Fruit fly (Drosophila melanogaster) whole organism, wandering third instar larva: ENCODE measurements around the gene CG7728.
A peak's percentile ranks its signal among the peaks of the same experiment; 100 is the strongest.

ENCODE experiments used
- Abd-B ChIP-seq: fragments of >200 bp; optimal IDR thresholded peaks from 2 replicates; lab custom pipeline; 2017; ENCODE audit warnings: missing biosample characterization, missing genetic modification characterization
- CG32264 ChIP-seq: fragments of 200-800 bp; sonication (Bioruptor generic); optimal IDR thresholded peaks from 2 replicates; lab custom pipeline; 2016; ENCODE audit warnings: missing biosample characterization, missing genetic modification characterization
- CG9705 ChIP-seq: fragments of 200-800 bp; sonication (Bioruptor generic); optimal IDR thresholded peaks from 2 replicates; lab custom pipeline; 2018; ENCODE audit warnings: missing biosample characterization, mild to moderate bottlenecking, missing genetic modification characterization
- CrebA ChIP-seq: fragments of 200-800 bp; sonication (Bioruptor generic); optimal IDR thresholded peaks from 2 replicates; lab custom pipeline; 2016; ENCODE audit warnings: missing biosample characterization, mild to moderate bottlenecking, missing genetic modification characterization, borderline replicate concordance
- Dfd ChIP-seq: fragments of >200 bp; optimal IDR thresholded peaks from 2 replicates; lab custom pipeline; 2017; ENCODE audit warnings: missing biosample characterization, missing genetic modification characterization
- Dif ChIP-seq: fragments of 200-275, 200-300 bp; sonication (Bioruptor generic); optimal IDR thresholded peaks from 2 replicates; lab custom pipeline; 2018; ENCODE audit warnings: missing biosample characterization, missing genetic modification characterization; ENCODE audit not compliant: partially characterized antibody
- GATAd ChIP-seq: sonication (Bioruptor generic); optimal IDR thresholded peaks from 2 replicates; lab custom pipeline; 2016; ENCODE audit warnings: missing biosample characterization, missing genetic modification characterization
- HLH106 ChIP-seq: fragments of 200-800 bp; optimal IDR thresholded peaks from 3 replicates; lab custom pipeline; 2019; ENCODE audit warnings: missing biosample characterization, mild to moderate bottlenecking, missing genetic modification characterization, moderate library complexity
- Hnf4 ChIP-seq: fragments of 200-800 bp; sonication (Bioruptor generic); optimal IDR thresholded peaks from 2 replicates; lab custom pipeline; 2016; ENCODE audit warnings: missing biosample characterization, mild to moderate bottlenecking, missing genetic modification characterization
- Hr78 ChIP-seq: fragments of >200 bp; optimal IDR thresholded peaks from 2 replicates; lab custom pipeline; 2017; ENCODE audit warnings: missing biosample characterization, missing genetic modification characterization
- Hr83 ChIP-seq: fragments of 200-300 bp; sonication (Bioruptor generic); optimal IDR thresholded peaks from 2 replicates; lab custom pipeline; 2016; ENCODE audit warnings: missing biosample characterization, mild to moderate bottlenecking, missing genetic modification characterization, moderate library complexity; ENCODE audit not compliant: poor library complexity, severe bottlenecking
- Jra ChIP-seq: sonication (Bioruptor generic); optimal IDR thresholded peaks from 2 replicates; lab custom pipeline; 2016; ENCODE audit warnings: missing biosample characterization, missing genetic modification characterization
- Mio ChIP-seq: sonication (Bioruptor generic); optimal IDR thresholded peaks from 2 replicates; lab custom pipeline; 2016; ENCODE audit warnings: missing biosample characterization, missing genetic modification characterization
- Myc ChIP-seq: fragments of >200 bp; optimal IDR thresholded peaks from 2 replicates; lab custom pipeline; 2017
- N ChIP-seq: fragments of >200 bp; optimal IDR thresholded peaks from 2 replicates; lab custom pipeline; 2018; ENCODE audit warnings: missing biosample characterization, missing external identifiers, missing genetic modification characterization
- OdsH ChIP-seq: fragments of 200-800 bp; sonication (Bioruptor generic); optimal IDR thresholded peaks from 2 replicates; lab custom pipeline; 2016; ENCODE audit warnings: missing biosample characterization, mild to moderate bottlenecking, missing genetic modification characterization
- Rel ChIP-seq, 2 experiments: fragments of 200-800 bp; sonication (Bioruptor generic) in 1 of 2; optimal IDR thresholded peaks; 2 replicates in 1 of 2; 3 replicates in 1 of 2; lab custom pipeline; 2016 to 2019; ENCODE audit warnings: mild to moderate bottlenecking in 2 of 2, missing biosample characterization in 2 of 2, missing genetic modification characterization in 2 of 2, moderate library complexity in 1 of 2
- Sp1 ChIP-seq: fragments of 200-800 bp; sonication (Bioruptor generic); optimal IDR thresholded peaks from 3 replicates; lab custom pipeline; 2019; ENCODE audit warnings: missing biosample characterization, mild to moderate bottlenecking, missing genetic modification characterization, moderate library complexity
- Vsx2 ChIP-seq: fragments of 200-300, 225-300 bp; sonication (Bioruptor generic); optimal IDR thresholded peaks from 2 replicates; lab custom pipeline; 2018; ENCODE audit warnings: missing biosample characterization, missing genetic modification characterization; ENCODE audit not compliant: partially characterized antibody
- br ChIP-seq: fragments of 200-800 bp; sonication (Bioruptor generic); optimal IDR thresholded peaks from 2 replicates; lab custom pipeline; 2016; ENCODE audit warnings: missing biosample characterization, missing genetic modification characterization
- brk ChIP-seq: fragments of 200-800 bp; sonication (Bioruptor generic); optimal IDR thresholded peaks from 2 replicates; lab custom pipeline; 2016; ENCODE audit warnings: missing biosample characterization, mild to moderate bottlenecking, missing genetic modification characterization
- dl ChIP-seq, 2 experiments: fragments of 175-275, 200-275 bp in 1 of 2; fragments of 200-275 bp in 1 of 2; sonication (Bioruptor generic); optimal IDR thresholded peaks; lab custom pipeline; 2018; ENCODE audit warnings: mild to moderate bottlenecking in 2 of 2, missing biosample characterization in 2 of 2, missing genetic modification characterization in 2 of 2, moderate library complexity in 2 of 2; ENCODE audit not compliant: partially characterized antibody in 2 of 2, insufficient read depth in 1 of 2
- dmrt93B ChIP-seq: fragments of 200-800 bp; sonication (Bioruptor generic); optimal IDR thresholded peaks from 2 replicates; lab custom pipeline; 2018; ENCODE audit warnings: missing biosample characterization, mild to moderate bottlenecking, missing genetic modification characterization
- dsf ChIP-seq: sonication (Bioruptor generic); optimal IDR thresholded peaks from 2 replicates; lab custom pipeline; 2016; ENCODE audit warnings: missing biosample characterization, missing genetic modification characterization, borderline replicate concordance
- ey ChIP-seq: fragments of 200-800 bp; sonication (Bioruptor generic); optimal IDR thresholded peaks from 2 replicates; lab custom pipeline; 2016; ENCODE audit warnings: missing biosample characterization, missing genetic modification characterization
- foxo ChIP-seq, 2 experiments: fragments of 200-800 bp; sonication (Bioruptor generic); optimal IDR thresholded peaks; 2 replicates in 1 of 2; 3 replicates in 1 of 2; lab custom pipeline; 2016 to 2017; ENCODE audit warnings: missing biosample characterization in 2 of 2, missing genetic modification characterization in 2 of 2
- fru ChIP-seq: fragments of 200-800 bp; sonication (Bioruptor generic); optimal IDR thresholded peaks from 3 replicates; lab custom pipeline; 2016; ENCODE audit warnings: missing biosample characterization, mild to moderate bottlenecking, missing genetic modification characterization
- h ChIP-seq: fragments of 200-800 bp; sonication (Bioruptor generic); optimal IDR thresholded peaks from 3 replicates; lab custom pipeline; 2016; ENCODE audit warnings: missing biosample characterization, mild to moderate bottlenecking, missing genetic modification characterization
- jim ChIP-seq: fragments of 175-275, 200-325 bp; sonication (Bioruptor generic); optimal IDR thresholded peaks from 2 replicates; lab custom pipeline; 2016; ENCODE audit warnings: missing biosample characterization, mild to moderate bottlenecking, missing genetic modification characterization
- lola ChIP-seq: fragments of >200 bp; optimal IDR thresholded peaks from 2 replicates; lab custom pipeline; 2017; ENCODE audit warnings: missing biosample characterization, missing genetic modification characterization
- pan ChIP-seq: fragments of >200 bp; optimal IDR thresholded peaks from 2 replicates; lab custom pipeline; 2017
- psq ChIP-seq: fragments of 200-800 bp; sonication (Bioruptor generic); optimal IDR thresholded peaks from 3 replicates; lab custom pipeline; 2017; ENCODE audit warnings: missing biosample characterization, mild to moderate bottlenecking, missing genetic modification characterization, moderate library complexity
- rgr ChIP-seq: fragments of 200-800 bp; sonication (Bioruptor generic); optimal IDR thresholded peaks from 3 replicates; lab custom pipeline; 2016; ENCODE audit warnings: missing biosample characterization, mild to moderate bottlenecking, missing genetic modification characterization
- sage ChIP-seq: fragments of 200-800 bp; sonication (Bioruptor generic); optimal IDR thresholded peaks from 2 replicates; lab custom pipeline; 2016; ENCODE audit warnings: missing biosample characterization, mild to moderate bottlenecking, missing genetic modification characterization
- sv ChIP-seq: fragments of 200-800 bp; sonication (Bioruptor generic); optimal IDR thresholded peaks from 3 replicates; lab custom pipeline; 2016; ENCODE audit warnings: missing biosample characterization, missing genetic modification characterization
- tai ChIP-seq: sonication (Bioruptor generic); optimal IDR thresholded peaks from 2 replicates; lab custom pipeline; 2016; ENCODE audit warnings: missing biosample characterization, missing genetic modification characterization
- usp ChIP-seq: fragments of >200 bp; optimal IDR thresholded peaks from 2 replicates; lab custom pipeline; 2017; ENCODE audit warnings: missing biosample characterization, missing genetic modification characterization
- woc ChIP-seq: sonication (Bioruptor generic); optimal IDR thresholded peaks from 2 replicates; lab custom pipeline; 2016; ENCODE audit warnings: missing biosample characterization, mild to moderate bottlenecking, missing genetic modification characterization

Gene CG7728

DNA sequence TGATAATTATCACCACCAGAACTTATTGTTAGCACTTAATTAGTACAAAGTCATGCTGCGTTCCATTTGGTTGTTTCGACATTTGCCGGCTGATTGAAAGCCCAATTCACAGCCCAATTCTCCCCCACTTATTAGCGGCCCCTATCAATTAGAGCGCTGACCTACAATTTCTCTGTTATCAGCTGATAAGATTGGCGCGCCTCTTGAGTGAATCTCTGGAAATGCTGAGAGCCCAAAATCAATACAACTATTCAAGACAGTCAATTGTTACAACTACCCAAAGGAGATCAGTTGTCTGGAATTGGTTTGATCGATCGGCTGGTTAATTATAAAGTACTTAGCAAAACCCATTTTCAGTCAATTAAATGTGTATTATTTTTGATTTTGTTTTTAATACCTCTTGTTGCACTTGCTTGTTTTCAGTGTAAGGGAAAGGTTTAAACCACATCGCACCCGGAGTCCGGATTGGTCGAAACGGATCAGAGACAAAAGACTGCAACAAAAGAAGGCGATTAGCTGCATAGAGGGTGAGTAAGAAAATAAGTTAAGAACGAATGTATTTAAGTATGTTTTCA is 31.4 kb upstream of the CG7728 start:
- TF ChIP-seq Dif (GFP tag; lab: Kevin White, UChicago) = no peak
- TF ChIP-seq sv (GFP tag; lab: Kevin White, UChicago) = no peak
- TF ChIP-seq N (GFP tag; lab: Kevin White, UChicago) = no peak
- no peak for TF ChIP-seq br (GFP tag; lab: Kevin White, UChicago)
- TF ChIP-seq fru (GFP tag; lab: Kevin White, UChicago) = no peak

DNA sequence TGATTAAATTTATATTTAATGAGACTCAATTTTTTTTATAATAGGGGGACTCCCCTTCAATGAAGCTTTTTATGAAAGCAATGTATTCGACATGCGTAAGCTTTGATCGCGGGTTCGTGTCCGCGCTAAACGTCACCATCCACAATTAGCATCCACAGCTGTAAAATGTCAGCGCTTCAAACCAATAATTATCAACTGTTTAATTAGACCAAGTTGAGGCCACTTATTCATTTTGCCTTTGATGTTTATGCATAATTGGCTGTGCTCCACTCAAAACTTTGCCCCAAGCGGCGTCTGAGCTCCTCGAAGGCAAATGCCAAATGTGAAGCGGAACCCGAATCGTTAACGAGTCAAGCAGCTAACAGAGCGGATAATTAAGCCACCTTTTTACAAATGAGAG is 30.8 kb upstream of the CG7728 start:
- no peak for TF ChIP-seq CG9705 (GFP tag; lab: Kevin White, UChicago)
- no peak for TF ChIP-seq CG32264 (GFP tag; lab: Kevin White, UChicago)
- no peak for TF ChIP-seq Hr83 (GFP tag; lab: Kevin White, UChicago)
- no peak for TF ChIP-seq OdsH (GFP tag; lab: Kevin White, UChicago)
- no peak for TF ChIP-seq Rel (GFP tag; optimal IDR thresholded peaks at IDR 0.05; lab: Kevin White, UChicago)
- peak; percentile 99 for TF ChIP-seq Rel (tag; optimal IDR thresholded peaks at IDR 0.05; lab: Kevin White, UChicago)
- TF ChIP-seq h (GFP tag; lab: Kevin White, UChicago) = no peak
- TF ChIP-seq dl (GFP tag; optimal IDR thresholded peaks at IDR 0.05; lab: Kevin White, UChicago; ENCODE audit: insufficient read depth in 1 of 2, partially characterized antibody in 2 of 2) = no peak
- no peak for TF ChIP-seq Dfd (GFP tag; lab: Kevin White, UChicago)
- no peak for TF ChIP-seq Abd-B (GFP tag; lab: Kevin White, UChicago)
- TF ChIP-seq Hnf4 (GFP tag; lab: Kevin White, UChicago) = no peak
- no peak for TF ChIP-seq dsf (GFP tag; lab: Kevin White, UChicago)
- peak; percentile 41 for TF ChIP-seq Vsx2 (GFP tag; lab: Kevin White, UChicago)
- TF ChIP-seq Sp1 (GFP tag; lab: Kevin White, UChicago) = no peak
- TF ChIP-seq Myc = peak; percentile 54

dm6 chr3L:16986062-16987013 is 30.0 kb upstream of the CG7728 start:
- peak; percentile 56 for TF ChIP-seq rgr (GFP tag; lab: Kevin White, UChicago)
- TF ChIP-seq Dif (GFP tag; lab: Kevin White, UChicago) = peak; percentile 58
- no peak for TF ChIP-seq sage
- no peak for TF ChIP-seq Rel (GFP tag; optimal IDR thresholded peaks at IDR 0.05; lab: Kevin White, UChicago)
- peak; percentile 32 for TF ChIP-seq Rel (tag; optimal IDR thresholded peaks at IDR 0.05; lab: Kevin White, UChicago)
- no peak for TF ChIP-seq dsf (GFP tag; lab: Kevin White, UChicago)
- TF ChIP-seq CG9705 (GFP tag; lab: Kevin White, UChicago) = no peak
- TF ChIP-seq pan (lab: Kevin White, UChicago) = no peak
- peak; percentile 37 for TF ChIP-seq OdsH (GFP tag; lab: Kevin White, UChicago)
- TF ChIP-seq woc (GFP tag; lab: Kevin White, UChicago) = peak; percentile 67
- no peak for TF ChIP-seq lola (GFP tag; lab: Kevin White, UChicago)
- TF ChIP-seq br (GFP tag; lab: Kevin White, UChicago) = peak; percentile 16
- TF ChIP-seq tai = no peak
- peak; percentile 43 for TF ChIP-seq psq
- peak; percentile 62 for TF ChIP-seq ey (GFP tag; lab: Kevin White, UChicago)
- no peak for TF ChIP-seq Hr78 (GFP tag; lab: Kevin White, UChicago)
- TF ChIP-seq Vsx2 (GFP tag; lab: Kevin White, UChicago) = peak; percentile 67
- TF ChIP-seq Hnf4 (GFP tag; lab: Kevin White, UChicago) = no peak
- TF ChIP-seq jim (GFP tag; lab: Kevin White, UChicago) = no peak
- no peak for TF ChIP-seq CG32264 (GFP tag; lab: Kevin White, UChicago)
- TF ChIP-seq foxo (GFP tag; optimal IDR thresholded peaks at IDR 0.05; lab: Kevin White, UChicago) = peak in 1 of 2 experiments; percentile 62
- TF ChIP-seq dmrt93B (GFP tag; lab: Kevin White, UChicago) = peak; percentile 49
- peak; percentile 65 for TF ChIP-seq HLH106 (tag; lab: Kevin White, UChicago)
- TF ChIP-seq h (GFP tag; lab: Kevin White, UChicago) = peak; percentile 60
- TF ChIP-seq Sp1 (GFP tag; lab: Kevin White, UChicago) = peak; percentile 69
- no peak for TF ChIP-seq Myc
- TF ChIP-seq usp (GFP tag; lab: Kevin White, UChicago) = no peak
- no peak for TF ChIP-seq N (GFP tag; lab: Kevin White, UChicago)
- no peak for TF ChIP-seq Jra
- peak in 1 of 2 experiments; percentile 43 for TF ChIP-seq dl (GFP tag; optimal IDR thresholded peaks at IDR 0.05; lab: Kevin White, UChicago; ENCODE audit: insufficient read depth in 1 of 2, partially characterized antibody in 2 of 2)
- TF ChIP-seq Dfd (GFP tag; lab: Kevin White, UChicago) = no peak
- no peak for TF ChIP-seq Abd-B (GFP tag; lab: Kevin White, UChicago)
- no peak for TF ChIP-seq CrebA (GFP tag; lab: Kevin White, UChicago)
- TF ChIP-seq brk (GFP tag; lab: Kevin White, UChicago) = peak; percentile 20
- peak; percentile 13 for TF ChIP-seq sv (GFP tag; lab: Kevin White, UChicago)
- TF ChIP-seq Mio (GFP tag; lab: Kevin White, UChicago) = no peak
- TF ChIP-seq Hr83 (GFP tag; lab: Kevin White, UChicago) = no peak
- TF ChIP-seq fru (GFP tag; lab: Kevin White, UChicago) = peak; percentile 56
- no peak for TF ChIP-seq GATAd (GFP tag; lab: Kevin White, UChicago)
- TF ChIP-seq, all 38 proteins: peak for 18
